Worm (Caenorhabditis elegans): Measurements from ENCODE around the gene ZK1320.9.

- TF ChIP-seq ama-1 (optimal IDR thresholded peaks at IDR 0.05) (no peak), flt-1 (GFP tag; IDR thresholded peaks at IDR 0.05) (no peak), pes-1 (GFP tag; IDR thresholded peaks at IDR 0.05) (no peak), hnd-1 (tag; optimal IDR thresholded peaks at IDR 0.05) (no peak), tra-4 (tag; optimal IDR thresholded peaks at IDR 0.05) (no peak), hmbx-1 (tag; optimal IDR thresholded peaks at IDR 0.05) (no peak), sea-1 (GFP tag; conservative IDR thresholded peaks at IDR 0.05) (no peak)
Observed at ce11 chrII:9679842-9680241, 6.7 kb downstream of the ZK1320.9 start.
